Fruit fly (Drosophila melanogaster): ENCODE data around the gene CG7573.

CG7573 gene

dm6 chr3L:11348971-11349907, 37.7 kb downstream of the CG7573 start (continued):
- TF ChIP-seq CG2889 (GFP tag; IDR thresholded peaks at IDR 0.05) (peak; percentile 79), repo (GFP tag; optimal IDR thresholded peaks at IDR 0.05) (no peak), CG10654 (GFP tag; optimal IDR thresholded peaks at IDR 0.05) (peak; percentile 60), nerfin-2 (GFP tag; IDR thresholded peaks at IDR 0.05; ENCODE audit: partially characterized antibody) (no peak), dati (GFP tag; IDR thresholded peaks at IDR 0.05) (peak; percentile 64), CG7271 (tag; optimal IDR thresholded peaks at IDR 0.05) (peak; percentile 71), CG7963 (GFP tag; IDR thresholded peaks at IDR 0.05; ENCODE audit: partially characterized antibody) (no peak), CG8478 (optimal IDR thresholded peaks at IDR 0.05) (no peak), ftz-f1 (GFP tag; optimal IDR thresholded peaks at IDR 0.05) (no peak), Bgb (GFP tag; IDR thresholded peaks at IDR 0.05; ENCODE audit: partially characterized antibody) (no peak), CG2129 (GFP tag; IDR thresholded peaks at IDR 0.05; ENCODE audit: partially characterized antibody) (no peak), Taf1 (GFP tag; IDR thresholded peaks at IDR 0.05) (peak; percentile 71), GATAe (GFP tag; conservative IDR thresholded peaks at IDR 0.05) (no peak; the same call in 1 of the 2 replicates), CG8281 (tag; optimal IDR thresholded peaks at IDR 0.05) (peak; percentile 56), CG11093 (GFP tag; IDR thresholded peaks at IDR 0.05) (peak; percentile 75; the same call in 1 of the 3 replicates), CG3838 (GFP tag; optimal IDR thresholded peaks at IDR 0.05) (no peak), CG11723 (GFP tag; optimal IDR thresholded peaks at IDR 0.05) (peak; percentile 81), gsb (GFP tag; IDR thresholded peaks at IDR 0.05) (peak; percentile 86), Fer1 (GFP tag; optimal IDR thresholded peaks at IDR 0.05) (peak; percentile 94), chif (GFP tag; optimal IDR thresholded peaks at IDR 0.05) (peak in 1 of 2 experiments; percentile 13), CG43689 (GFP tag; IDR thresholded peaks at IDR 0.05) (peak; percentile 71), Stat92E (GFP tag; optimal IDR thresholded peaks at IDR 0.05) (no peak), gcm (GFP tag; optimal IDR thresholded peaks at IDR 0.05) (peak; percentile 85), eve (GFP tag; optimal IDR thresholded peaks at IDR 0.05) (peak in 1 of 2 experiments; percentile 73), zfh1 (GFP tag; IDR thresholded peaks at IDR 0.05) (peak; percentile 88), fd3F (GFP tag; optimal IDR thresholded peaks at IDR 0.05) (peak; percentile 94), zen (tag; optimal IDR thresholded peaks at IDR 0.05) (peak; percentile 80), stwl (tag; optimal IDR thresholded peaks at IDR 0.05) (no peak), Hr3 (GFP tag; optimal IDR thresholded peaks at IDR 0.05) (peak; percentile 83), wdn (GFP tag; IDR thresholded peaks at IDR 0.05) (peak; percentile 78), CG3281 (GFP tag; optimal IDR thresholded peaks at IDR 0.05) (peak; percentile 92), Blimp-1 (GFP tag; optimal IDR thresholded peaks at IDR 0.05) (peak; percentile 77), Rfx (GFP tag; IDR thresholded peaks at IDR 0.05) (peak; percentile 91), CG6272 (GFP tag; IDR thresholded peaks at IDR 0.05) (peak; percentile 64), chinmo (GFP tag; IDR thresholded peaks at IDR 0.05; ENCODE audit: partially characterized antibody) (peak; percentile 80), toy (GFP tag; IDR thresholded peaks at IDR 0.05) (0 out of 2 replicates have a peak, but pooled peaks have one; percentile 42), sens (GFP tag) (peak; percentile 64), CG17328 (GFP tag; IDR thresholded peaks at IDR 0.05) (peak; percentile 88), CG11247 (GFP tag; IDR thresholded peaks at IDR 0.05) (peak; percentile 82), CoRest (tag; optimal IDR thresholded peaks at IDR 0.05) (peak; percentile 96), ase (GFP tag; IDR thresholded peaks at IDR 0.05) (peak; percentile 89), CG16863 (GFP tag; optimal IDR thresholded peaks at IDR 0.05) (no peak), sima (GFP tag; optimal IDR thresholded peaks at IDR 0.05) (no peak), CG10565 (GFP tag; optimal IDR thresholded peaks at IDR 0.05) (no peak), cad (GFP tag; optimal IDR thresholded peaks at IDR 0.05) (no peak), tx (GFP tag; optimal IDR thresholded peaks at IDR 0.05) (no peak), CG16779 (GFP tag; IDR thresholded peaks at IDR 0.05) (0 out of 2 replicates have a peak, but pooled peaks have one; percentile 28), CG12769 (tag; optimal IDR thresholded peaks at IDR 0.05) (peak; percentile 91)

All from whole organism, embryonic.